Worm (Caenorhabditis elegans) whole organism, L1 larva: Measurements from ENCODE around the gene C03C10.7.

Source experiments
- lsy-2 ChIP-seq, 2 experiments: fragments of 150-350 bp; optimal IDR thresholded peaks; 2 replicates each; lab custom pipeline; 2014; ENCODE audit warnings: missing biosample characterization in 2 of 2, missing genetic modification characterization in 2 of 2
- nhr-12 ChIP-seq: sonication (generic microtip); optimal IDR thresholded peaks from 2 replicates; lab custom pipeline; 2017; ENCODE audit warnings: missing biosample characterization, missing genetic modification characterization
- pag-3 ChIP-seq: sonication (generic microtip); optimal IDR thresholded peaks from 2 replicates; lab custom pipeline; 2017; ENCODE audit warnings: missing genetic modification characterization, mild to moderate bottlenecking, missing compliant biosample characterization, antibody characterized with exemption, borderline replicate concordance; ENCODE audit not compliant: insufficient read depth
- tbx-2 ChIP-seq: sonication (generic microtip); optimal IDR thresholded peaks from 2 replicates; lab custom pipeline; 2016; ENCODE audit warnings: missing genetic modification characterization, missing compliant biosample characterization
- unc-62 ChIP-seq: fragments of 150-350 bp; optimal IDR thresholded peaks from 2 replicates; lab custom pipeline; 2014; ENCODE audit warnings: missing biosample characterization, missing genetic modification reagents, missing genetic modification characterization

DNA sequence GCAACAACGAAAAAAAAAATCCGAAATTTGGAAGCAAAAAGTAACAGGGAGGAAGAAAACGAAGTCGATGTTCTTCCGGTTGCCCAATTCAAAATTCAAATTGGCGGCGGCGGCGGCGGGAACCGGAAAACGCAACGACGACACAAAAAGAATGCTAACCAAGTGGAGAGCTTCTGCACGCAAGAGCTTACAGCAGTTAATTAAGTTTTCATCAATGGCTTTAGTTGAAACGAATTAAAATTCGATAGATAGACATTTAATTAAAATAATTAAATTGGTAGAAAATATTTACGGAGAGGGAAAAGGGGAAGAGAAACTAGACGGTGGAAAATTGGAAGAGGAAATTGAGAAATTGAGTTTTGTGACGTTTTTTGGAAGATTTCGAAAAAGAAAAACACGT, 25.6 kb upstream of the C03C10.7 start:
- TF ChIP-seq unc-62 (GFP tag; lab: Kevin White, UChicago) (no peak), tbx-2 (tag; lab: Kevin White, UChicago) (peak; percentile 31), nhr-12 (no peak), pag-3 (no peak), lsy-2 (tag; optimal IDR thresholded peaks at IDR 0.05; lab: Kevin White, UChicago) (no peak)
